Worm (Caenorhabditis elegans) whole organism, L4/young adult: ENCODE measurements around the gene R144.10.

Experiments
- W03F9.2 ChIP-seq: fragments of 150-350 bp; optimal IDR thresholded peaks from 2 replicates; lab custom pipeline; 2014; ENCODE audit warnings: missing biosample characterization, missing genetic modification characterization
- him-1 ChIP-seq: sonication (generic microtip); optimal IDR thresholded peaks from 2 replicates; lab custom pipeline; 2016; ENCODE audit warnings: missing genotype, missing genetic modification reagents, missing genetic modification characterization, missing compliant biosample characterization

- no peak for TF ChIP-seq him-1
- TF ChIP-seq W03F9.2 (tag; lab: Kevin White, UChicago), result no peak
Observed at ce11 chrIII:5042112-5042511, 40.0 kb upstream of the R144.10 start, which contains the start of gene nlp-43.
